Worm (Caenorhabditis elegans) whole organism, L4 larva: Measurements from ENCODE around the gene stt-3.

Source experiments
- D1046.2 ChIP-seq: fragments of 200-800 bp; sonication (Bioruptor generic); IDR thresholded peaks from 2 replicates; pipeline ENCODE4 v1.3.6; 2022; ENCODE audit warnings: missing genetic modification characterization, missing compliant biosample characterization
- R02D3.7 ChIP-seq: fragments of 150-350 bp; sonication (generic microtip); optimal IDR thresholded peaks from 3 replicates; lab custom pipeline; 2014; ENCODE audit warnings: missing biosample characterization, missing genetic modification characterization
- T20F7.1 ChIP-seq: fragments of 200-800 bp; sonication (Bioruptor generic); optimal IDR thresholded peaks from 2 replicates; lab custom pipeline; 2018; ENCODE audit warnings: mild to moderate bottlenecking, missing genetic modification characterization, missing compliant biosample characterization
- Y48G9A.11 ChIP-seq: fragments of 200-800 bp; sonication (Bioruptor generic); IDR thresholded peaks from 2 replicates; pipeline ENCODE4 v1.3.6; 2022; ENCODE audit warnings: missing genetic modification reagents, missing genetic modification characterization, missing compliant biosample characterization
- Y75B8A.6 ChIP-seq: fragments of 200-800 bp; sonication (Bioruptor generic); IDR thresholded peaks from 2 replicates; pipeline ENCODE4 v1.3.6; 2022; ENCODE audit warnings: missing genetic modification reagents, missing genetic modification characterization, missing compliant biosample characterization
- aly-2 ChIP-seq: sonication (generic microtip); optimal IDR thresholded peaks from 2 replicates; lab custom pipeline; 2018; ENCODE audit warnings: missing biosample characterization, missing genetic modification characterization
- ama-1 ChIP-seq: fragments of 150-350 bp; optimal IDR thresholded peaks from 2 replicates; lab custom pipeline; 2014; ENCODE audit warnings: inconsistent platforms, mixed read lengths
- attf-4 ChIP-seq: sonication (generic microtip); optimal IDR thresholded peaks from 3 replicates; lab custom pipeline; 2017; ENCODE audit warnings: missing biosample characterization, missing genetic modification characterization
- ceh-28 ChIP-seq: fragments of 150-350 bp; optimal IDR thresholded peaks from 2 replicates; lab custom pipeline; 2014; ENCODE audit warnings: missing biosample characterization, missing genetic modification reagents, missing genetic modification characterization
- ceh-62 ChIP-seq: sonication (generic microtip); optimal IDR thresholded peaks from 2 replicates; lab custom pipeline; 2017; ENCODE audit warnings: missing biosample characterization, missing genetic modification characterization
- ces-1 ChIP-seq: fragments of 150-350 bp; sonication (generic microtip); optimal IDR thresholded peaks from 4 replicates; lab custom pipeline; 2014; ENCODE audit warnings: missing biosample characterization, missing genetic modification reagents, missing genetic modification characterization
- cey-2 ChIP-seq: sonication (generic microtip); optimal IDR thresholded peaks from 3 replicates; lab custom pipeline; 2017; ENCODE audit warnings: missing genetic modification characterization, mild to moderate bottlenecking, missing compliant biosample characterization, antibody characterized with exemption, borderline replicate concordance; ENCODE audit not compliant: insufficient read depth
- daf-12 ChIP-seq: fragments of 150-350 bp; optimal IDR thresholded peaks from 2 replicates; lab custom pipeline; 2014; ENCODE audit warnings: missing biosample characterization, missing genetic modification reagents, missing genetic modification characterization
- daf-16 ChIP-seq, 3 experiments: sonication (generic microtip); optimal IDR thresholded peaks; 2 replicates each; lab custom pipeline; 2016 to 2017; ENCODE audit warnings: missing genetic modification characterization in 3 of 3, missing genetic modification reagents in 3 of 3, mild to moderate bottlenecking in 2 of 3, missing compliant biosample characterization in 2 of 3, missing biosample characterization in 1 of 3, moderate library complexity in 1 of 3
- daf-19 ChIP-seq: fragments of 200-800 bp; sonication (Bioruptor generic); conservative IDR thresholded peaks from 2 replicates; pipeline ENCODE4 v1.3.6; 2022; ENCODE audit warnings: missing genetic modification characterization, missing compliant biosample characterization
- daf-8 ChIP-seq: fragments of 200-800 bp; sonication (Bioruptor generic); IDR thresholded peaks from 2 replicates; pipeline ENCODE4 v1.3.6; 2022; ENCODE audit warnings: missing genetic modification characterization, missing compliant biosample characterization
- dve-1 ChIP-seq: sonication (generic microtip); optimal IDR thresholded peaks from 2 replicates; lab custom pipeline; 2017; ENCODE audit warnings: antibody characterized with exemption, mild to moderate bottlenecking, missing genetic modification characterization, missing compliant biosample characterization; ENCODE audit not compliant: insufficient read depth
- egl-43 ChIP-seq: fragments of 200-800 bp; sonication (Bioruptor generic); IDR thresholded peaks from 2 replicates; pipeline ENCODE4 v1.3.6; 2022; ENCODE audit warnings: missing genetic modification reagents, missing genetic modification characterization, missing compliant biosample characterization
- fkh-10 ChIP-seq: fragments of 150-350 bp; optimal IDR thresholded peaks from 2 replicates; lab custom pipeline; 2014; ENCODE audit warnings: missing biosample characterization, missing genetic modification reagents, missing genetic modification characterization
- fos-1 ChIP-seq: fragments of 150-350 bp; optimal IDR thresholded peaks from 2 replicates; lab custom pipeline; 2014; ENCODE audit warnings: missing biosample characterization, missing genetic modification characterization
- gei-8 ChIP-seq: fragments of 200-800 bp; sonication (Bioruptor generic); optimal IDR thresholded peaks from 2 replicates; lab custom pipeline; 2018; ENCODE audit warnings: mild to moderate bottlenecking, missing genetic modification characterization, missing compliant biosample characterization
- hlh-30 ChIP-seq: sonication (generic microtip); optimal IDR thresholded peaks from 2 replicates; lab custom pipeline; 2017; ENCODE audit warnings: antibody characterized with exemption, mild to moderate bottlenecking, missing genetic modification characterization, missing compliant biosample characterization; ENCODE audit not compliant: insufficient read depth
- jun-1 ChIP-seq: fragments of 150-350 bp; optimal IDR thresholded peaks from 2 replicates; lab custom pipeline; 2014; ENCODE audit warnings: missing biosample characterization, missing genetic modification reagents, missing genetic modification characterization
- lim-7 ChIP-seq: fragments of 200-800 bp; sonication (Bioruptor generic); IDR thresholded peaks from 2 replicates; pipeline ENCODE4 v1.3.6; 2022; ENCODE audit warnings: missing genetic modification characterization, missing compliant biosample characterization
- lin-1 ChIP-seq: fragments of 200-800 bp; sonication (Bioruptor generic); IDR thresholded peaks from 2 replicates; pipeline ENCODE4 v1.3.6; 2022; ENCODE audit warnings: missing genetic modification reagents, missing genetic modification characterization, missing compliant biosample characterization
- lin-29 ChIP-seq: fragments of 200-800 bp; sonication (Bioruptor generic); IDR thresholded peaks from 2 replicates; pipeline ENCODE4 v1.3.6; 2022; ENCODE audit warnings: missing genetic modification reagents, missing genetic modification characterization, missing compliant biosample characterization
- lin-38 ChIP-seq: fragments of 200-800 bp; sonication (Bioruptor generic); IDR thresholded peaks from 2 replicates; pipeline ENCODE4 v1.3.6; 2022; ENCODE audit warnings: missing genetic modification reagents, missing genetic modification characterization, missing compliant biosample characterization
- lir-3 ChIP-seq: sonication (generic microtip); optimal IDR thresholded peaks from 2 replicates; lab custom pipeline; 2016; ENCODE audit warnings: mild to moderate bottlenecking, missing genetic modification characterization, missing compliant biosample characterization
- lsy-2 ChIP-seq, 2 experiments: fragments of 150-350 bp in 1 of 2; sonication (generic microtip) in 1 of 2; optimal IDR thresholded peaks; 2 replicates each; lab custom pipeline; 2014 to 2017; ENCODE audit warnings: missing biosample characterization in 2 of 2, missing genetic modification characterization in 2 of 2
- mep-1 ChIP-seq: fragments of 150-350 bp; sonication (generic microtip); optimal IDR thresholded peaks from 3 replicates; lab custom pipeline; 2014; ENCODE audit warnings: missing biosample characterization, missing genetic modification characterization
- mes-2 ChIP-seq: sonication (generic microtip); optimal IDR thresholded peaks from 2 replicates; lab custom pipeline; 2016; ENCODE audit warnings: missing genotype, mild to moderate bottlenecking, missing genetic modification characterization, missing compliant biosample characterization; ENCODE audit not compliant: poor library complexity, severe bottlenecking
- mxl-3 ChIP-seq: fragments of 200-800 bp; sonication (Bioruptor generic); optimal IDR thresholded peaks from 2 replicates; lab custom pipeline; 2018; ENCODE audit warnings: mild to moderate bottlenecking, missing genetic modification characterization, missing compliant biosample characterization
- nhr-10 ChIP-seq: fragments of 150-350 bp; optimal IDR thresholded peaks from 2 replicates; lab custom pipeline; 2014; ENCODE audit warnings: missing biosample characterization, missing genetic modification characterization
- nhr-111 ChIP-seq: fragments of 200-800 bp; sonication (Bioruptor generic); optimal IDR thresholded peaks from 2 replicates; lab custom pipeline; 2018; ENCODE audit warnings: mild to moderate bottlenecking, missing genetic modification characterization, missing compliant biosample characterization
- nhr-25 ChIP-seq: sonication (generic microtip); optimal IDR thresholded peaks from 2 replicates; lab custom pipeline; 2017; ENCODE audit warnings: missing genetic modification characterization, mild to moderate bottlenecking, missing compliant biosample characterization, antibody characterized with exemption, moderate library complexity, borderline replicate concordance; ENCODE audit not compliant: insufficient read depth
- nhr-42 ChIP-seq: fragments of 200-800 bp; sonication (Bioruptor generic); IDR thresholded peaks from 2 replicates; pipeline ENCODE4 v1.3.6; 2022; ENCODE audit warnings: missing genetic modification characterization, missing compliant biosample characterization
- nhr-77 ChIP-seq: fragments of 150-350 bp; optimal IDR thresholded peaks from 2 replicates; lab custom pipeline; 2014; ENCODE audit warnings: missing biosample characterization, missing genetic modification characterization
- pha-4 ChIP-seq, 2 experiments: fragments of 150-350 bp in 1 of 2; fragments of 200-800 bp in 1 of 2; sonication (Bioruptor generic) in 1 of 2; IDR thresholded peaks in 1 of 2; optimal IDR thresholded peaks in 1 of 2; 2 replicates each; pipeline versions ENCODE4 v1.3.6 to Lab custom; 2014 to 2022; ENCODE audit warnings: missing genetic modification characterization in 2 of 2, missing genetic modification reagents in 2 of 2, missing biosample characterization in 1 of 2, missing compliant biosample characterization in 1 of 2
- saeg-2 ChIP-seq: fragments of 200-800 bp; sonication (Bioruptor generic); IDR thresholded peaks from 2 replicates; pipeline ENCODE4 v1.3.6; 2022; ENCODE audit warnings: missing genetic modification reagents, missing genetic modification characterization, missing compliant biosample characterization
- sdz-12 ChIP-seq: fragments of 200-800 bp; sonication (Bioruptor generic); optimal IDR thresholded peaks from 2 replicates; lab custom pipeline; 2018; ENCODE audit warnings: mild to moderate bottlenecking, missing genetic modification characterization, missing compliant biosample characterization
- set-16 ChIP-seq: fragments of 200-800 bp; sonication (Bioruptor generic); IDR thresholded peaks from 2 replicates; pipeline ENCODE4 v1.3.6; 2022; ENCODE audit warnings: missing genetic modification reagents, missing genetic modification characterization, missing compliant biosample characterization
- spr-1 ChIP-seq: sonication (generic microtip); optimal IDR thresholded peaks from 2 replicates; lab custom pipeline; 2016; ENCODE audit warnings: mild to moderate bottlenecking, missing genetic modification characterization, missing compliant biosample characterization
- spr-3 ChIP-seq: fragments of 200-800 bp; sonication (Bioruptor generic); optimal IDR thresholded peaks from 2 replicates; lab custom pipeline; 2018; ENCODE audit warnings: mild to moderate bottlenecking, missing genetic modification characterization, missing compliant biosample characterization
- tag-97 ChIP-seq: fragments of 200-800 bp; sonication (Bioruptor generic); IDR thresholded peaks from 2 replicates; pipeline ENCODE4 v1.3.6; 2022; ENCODE audit warnings: missing genetic modification characterization, missing compliant biosample characterization
- tra-1 ChIP-seq: fragments of 200-800 bp; sonication (Bioruptor generic); IDR thresholded peaks from 2 replicates; pipeline ENCODE4 v1.3.6; 2022; ENCODE audit warnings: missing genetic modification reagents, missing genetic modification characterization, missing compliant biosample characterization
- unc-130 ChIP-seq: sonication (generic microtip); optimal IDR thresholded peaks from 2 replicates; lab custom pipeline; 2016; ENCODE audit warnings: missing genetic modification reagents, missing genetic modification characterization, missing compliant biosample characterization
- unc-62 ChIP-seq, 3 experiments: fragments of 150-350 bp in 1 of 3; sonication (generic microtip); optimal IDR thresholded peaks in 2 of 3; peaks in 1 of 3; 1 replicate in 1 of 3; 2 replicates in 2 of 3; lab custom pipeline; 2014 to 2017; ENCODE audit warnings: missing biosample characterization in 3 of 3, missing genetic modification characterization in 3 of 3, missing genetic modification reagents in 3 of 3, missing genotype in 1 of 3
- zip-2 ChIP-seq: fragments of 150-350 bp; optimal IDR thresholded peaks from 2 replicates; lab custom pipeline; 2014; ENCODE audit warnings: missing biosample characterization, missing genetic modification characterization

Gene stt-3

ce11 chrIII:6280070-6280596 is 31.7 kb downstream of the stt-3 start, which contains the start of gene hmg-1.2 (continued):
- TF ChIP-seq lin-38 (GFP tag; lab: Robert Waterston, UW), result peak; percentile 52
- peak; percentile 60 for TF ChIP-seq jun-1 (tag; lab: Kevin White, UChicago)
- no peak for TF ChIP-seq zip-2 (tag; lab: Kevin White, UChicago)
- TF ChIP-seq mes-2 (tag; lab: Kevin White, UChicago), result peak; percentile 66
- no peak for TF ChIP-seq cey-2
- TF ChIP-seq lir-3 (tag; lab: Kevin White, UChicago), result no peak
- TF ChIP-seq mxl-3 (GFP tag; lab: Kevin White, UChicago), result peak; percentile 74
- no peak for TF ChIP-seq aly-2
- TF ChIP-seq gei-8 (GFP tag; lab: Kevin White, UChicago), result peak; percentile 30
- no peak for TF ChIP-seq Y75B8A.6 (GFP tag; lab: Robert Waterston, UW)
- peak in 1 of 2 experiments; percentile 99 for TF ChIP-seq unc-62 (GFP tag; optimal IDR thresholded peaks at IDR 0.05 in 1 of 2; lab: Kevin White, UChicago)
- TF ChIP-seq unc-62 (tag; optimal IDR thresholded peaks at IDR 0.05; lab: Kevin White, UChicago), result no peak
- TF ChIP-seq pha-4 (GFP tag; IDR thresholded peaks at IDR 0.05; lab: Robert Waterston, UW), result peak; percentile 67
- peak; percentile 20 for TF ChIP-seq pha-4 (tag; optimal IDR thresholded peaks at IDR 0.05; lab: Kevin White, UChicago)
- peak; percentile 75 for TF ChIP-seq nhr-10 (tag; lab: Kevin White, UChicago)
- TF ChIP-seq lim-7 (GFP tag; lab: Robert Waterston, UW), result no peak
- no peak for TF ChIP-seq daf-12 (tag; lab: Kevin White, UChicago)
- no peak for TF ChIP-seq tag-97 (GFP tag; lab: Robert Waterston, UW)
- TF ChIP-seq T20F7.1, result peak; percentile 59
- TF ChIP-seq spr-3 (GFP tag; lab: Kevin White, UChicago), result peak; percentile 57
- no peak for TF ChIP-seq D1046.2 (GFP tag; lab: Robert Waterston, UW)
- peak; percentile 33; the same call in 1 of the 2 replicates for TF ChIP-seq lin-1
- TF ChIP-seq nhr-111 (GFP tag; lab: Kevin White, UChicago), result no peak
- no peak for TF ChIP-seq unc-130
- no peak for TF ChIP-seq R02D3.7
- TF ChIP-seq attf-4 (tag; lab: Kevin White, UChicago), result no peak
- TF ChIP-seq ceh-28 (tag; lab: Kevin White, UChicago), result no peak
- TF ChIP-seq set-16 (GFP tag; lab: Robert Waterston, UW), result peak; percentile 31; the same call in 1 of the 2 replicates
- peak; percentile 47 for TF ChIP-seq nhr-77
- TF ChIP-seq hlh-30 (tag; lab: Kevin White, UChicago), result peak; percentile 93
- no peak for TF ChIP-seq daf-8
- TF ChIP-seq egl-43 (GFP tag; lab: Robert Waterston, UW), result no peak; the same call in 1 of the 2 replicates
- TF ChIP-seq sdz-12 (GFP tag; lab: Kevin White, UChicago), result no peak
- 0 out of 2 replicates have a peak, but pooled peaks have one; percentile 58 for TF ChIP-seq tra-1 (GFP tag; lab: Robert Waterston, UW)
- no peak for TF ChIP-seq nhr-42
- TF ChIP-seq ama-1 (lab: Kevin White, UChicago), result peak; percentile 67
- TF ChIP-seq daf-16 (GFP tag; optimal IDR thresholded peaks at IDR 0.05; lab: Kevin White, UChicago), result peak; percentile 66 to 81
- peak; percentile 67 for TF ChIP-seq daf-16 (tag; optimal IDR thresholded peaks at IDR 0.05; lab: Kevin White, UChicago)
- TF ChIP-seq ceh-62, result no peak
- peak; percentile 84 for TF ChIP-seq mep-1 (tag; lab: Kevin White, UChicago)
- peak; percentile 54 to 83 for TF ChIP-seq lsy-2 (tag; optimal IDR thresholded peaks at IDR 0.05; lab: Kevin White, UChicago)
- peak; percentile 16 for TF ChIP-seq fkh-10
- peak; percentile 84 for TF ChIP-seq dve-1 (tag; lab: Kevin White, UChicago)
- TF ChIP-seq spr-1 (tag; lab: Kevin White, UChicago), result peak; percentile 70
- no peak for TF ChIP-seq saeg-2 (GFP tag; lab: Robert Waterston, UW)
- TF ChIP-seq daf-19 (GFP tag; lab: Robert Waterston, UW), result 0 out of 2 replicates have a peak, but pooled peaks have one; percentile 66
- TF ChIP-seq nhr-25 (tag; lab: Kevin White, UChicago), result peak; percentile 7
- TF ChIP-seq fos-1, result no peak
- no peak for TF ChIP-seq lin-29
- TF ChIP-seq ces-1, result no peak
- no peak for TF ChIP-seq Y48G9A.11 (GFP tag; lab: Robert Waterston, UW)
